Fruit fly (Drosophila melanogaster) whole organism, pupa: ENCODE results near the gene ksr.

ENCODE experiments used
- CG13204 ChIP-seq: fragments of 200-800 bp; sonication (Bioruptor generic); optimal IDR thresholded peaks from 2 replicates; lab custom pipeline; 2018; ENCODE audit warnings: missing biosample characterization, mild to moderate bottlenecking, missing genetic modification characterization, moderate library complexity
- CG14655 ChIP-seq: fragments of 200-800 bp; sonication (Bioruptor generic); optimal IDR thresholded peaks from 3 replicates; lab custom pipeline; 2017; ENCODE audit warnings: mild to moderate bottlenecking, missing biosample characterization, missing genetic modification reagents, missing genetic modification characterization
- CG17806 ChIP-seq: fragments of 200-800 bp; sonication (Bioruptor generic); optimal IDR thresholded peaks from 2 replicates; lab custom pipeline; 2018; ENCODE audit warnings: missing biosample characterization, mild to moderate bottlenecking, missing genetic modification characterization, moderate library complexity
- CG34367 ChIP-seq: fragments of 200-800 bp; sonication (Bioruptor generic); optimal IDR thresholded peaks from 2 replicates; lab custom pipeline; 2018; ENCODE audit warnings: missing biosample characterization, mild to moderate bottlenecking, missing genetic modification characterization
- CG8159 ChIP-seq: fragments of 200-800 bp; sonication (Bioruptor generic); optimal IDR thresholded peaks from 3 replicates; lab custom pipeline; 2018; ENCODE audit warnings: missing biosample characterization, mild to moderate bottlenecking, missing genetic modification characterization, moderate library complexity
- D1 ChIP-seq: fragments of 200-800 bp; sonication (Bioruptor generic); optimal IDR thresholded peaks from 2 replicates; lab custom pipeline; 2018; ENCODE audit warnings: missing biosample characterization, mild to moderate bottlenecking, missing genetic modification characterization, moderate library complexity
- EcR ChIP-seq: fragments of 200-800 bp; sonication (Bioruptor generic); optimal IDR thresholded peaks from 3 replicates; lab custom pipeline; 2019; ENCODE audit warnings: missing biosample characterization, missing genetic modification characterization, mild to moderate bottlenecking, moderate library complexity, missing genetic modification reagents
- Ets98B ChIP-seq: fragments of 200-800 bp; sonication (Bioruptor generic); IDR thresholded peaks from 2 replicates; pipeline ENCODE4 v1.3.6; 2022; ENCODE audit warnings: missing biosample characterization, missing genetic modification characterization
- Pif1A ChIP-seq: fragments of 200-800 bp; sonication (Bioruptor generic); optimal IDR thresholded peaks from 3 replicates; lab custom pipeline; 2016; ENCODE audit warnings: missing biosample characterization, missing genetic modification characterization
- gl ChIP-seq: fragments of 200-800 bp; sonication (Bioruptor generic); optimal IDR thresholded peaks from 2 replicates; lab custom pipeline; 2018; ENCODE audit warnings: missing biosample characterization, mild to moderate bottlenecking, missing genetic modification characterization
- rn ChIP-seq: fragments of 200-800 bp; sonication (Bioruptor generic); IDR thresholded peaks from 2 replicates; pipeline ENCODE4 v1.3.6; 2022; ENCODE audit warnings: missing biosample characterization, missing genetic modification characterization

- TF ChIP-seq CG17806 (no peak), CG13204 (GFP tag; lab: Kevin White, UChicago) (no peak), CG34367 (tag; lab: Kevin White, UChicago) (no peak), gl (no peak), CG14655 (GFP tag; lab: Kevin White, UChicago) (no peak), EcR (GFP tag; lab: Kevin White, UChicago) (no peak), D1 (tag; lab: Kevin White, UChicago) (no peak), CG8159 (no peak), Pif1A (GFP tag; lab: Kevin White, UChicago) (no peak), Ets98B (no peak), rn (no peak)
These were observed 32.9 kb upstream of the ksr start for dm6 chr3R:5516582-5517001.
